Worm (Caenorhabditis elegans): Measurements from ENCODE around the gene sly-1.

DNA sequence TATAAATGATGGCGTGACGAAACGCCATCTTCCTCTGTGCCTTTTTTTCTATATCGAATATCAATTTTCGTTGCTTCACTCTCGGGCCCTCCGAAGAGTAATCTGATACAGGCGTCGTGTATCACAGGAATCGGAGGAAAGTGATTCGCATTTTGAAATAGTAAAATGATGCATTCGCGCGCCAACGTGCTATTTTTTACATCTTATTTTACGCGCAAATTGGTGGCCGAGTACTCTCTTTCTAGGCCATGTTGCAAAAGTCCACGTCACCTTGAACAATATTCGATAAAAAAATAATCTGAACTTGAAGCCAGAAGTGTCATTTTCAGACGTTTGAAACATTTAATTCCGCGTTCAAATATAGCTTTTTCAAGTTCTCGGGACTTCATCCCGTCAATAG is 12.8 kb downstream of the sly-1 start:
- TF ChIP-seq nhr-12 (tag; optimal IDR thresholded peaks at IDR 0.05) (no peak), ztf-11 (tag; optimal IDR thresholded peaks at IDR 0.05) (no peak), mls-2 (tag; optimal IDR thresholded peaks at IDR 0.05) (no peak), pha-4 (tag; optimal IDR thresholded peaks at IDR 0.05) (no peak), nhr-76 (tag; optimal IDR thresholded peaks at IDR 0.05) (no peak), tbx-8 (GFP tag; optimal IDR thresholded peaks at IDR 0.05) (no peak), elt-3 (tag; optimal IDR thresholded peaks at IDR 0.05) (no peak), snpc-4 (tag; optimal IDR thresholded peaks at IDR 0.05) (no peak), lin-13 (tag; optimal IDR thresholded peaks at IDR 0.05) (no peak), ces-1 (GFP tag; optimal IDR thresholded peaks at IDR 0.05) (no peak)
